Worm (Caenorhabditis elegans) whole organism, L4 larva: ENCODE measurements around the gene sel-1.

Experiments used
- F10B5.3 ChIP-seq: sonication (generic microtip); optimal IDR thresholded peaks from 2 replicates; lab custom pipeline; 2016; ENCODE audit warnings: mild to moderate bottlenecking, missing genetic modification characterization, missing compliant biosample characterization
- F26F4.8 ChIP-seq: fragments of 200-800 bp; sonication (Bioruptor generic); conservative IDR thresholded peaks from 2 replicates; pipeline ENCODE4 v1.3.6; 2022; ENCODE audit warnings: missing genetic modification characterization, missing compliant biosample characterization
- F44E2.7 ChIP-seq: fragments of 200-800 bp; sonication (Bioruptor generic); IDR thresholded peaks from 2 replicates; pipeline ENCODE4 v2.1.2; 2022; ENCODE audit warnings: missing genetic modification characterization, missing compliant biosample characterization
- Y75B8A.6 ChIP-seq: fragments of 200-800 bp; sonication (Bioruptor generic); IDR thresholded peaks from 2 replicates; pipeline ENCODE4 v1.3.6; 2022; ENCODE audit warnings: missing genetic modification reagents, missing genetic modification characterization, missing compliant biosample characterization
- ceh-20 ChIP-seq: fragments of 200-800 bp; sonication (Bioruptor generic); IDR thresholded peaks from 2 replicates; pipeline ENCODE4 v1.3.6; 2022; ENCODE audit warnings: missing genetic modification reagents, missing genetic modification characterization, missing compliant biosample characterization
- ceh-28 ChIP-seq: fragments of 150-350 bp; optimal IDR thresholded peaks from 2 replicates; lab custom pipeline; 2014; ENCODE audit warnings: missing biosample characterization, missing genetic modification reagents, missing genetic modification characterization
- ces-1 ChIP-seq: fragments of 150-350 bp; sonication (generic microtip); optimal IDR thresholded peaks from 4 replicates; lab custom pipeline; 2014; ENCODE audit warnings: missing biosample characterization, missing genetic modification reagents, missing genetic modification characterization
- cey-2 ChIP-seq: sonication (generic microtip); optimal IDR thresholded peaks from 3 replicates; lab custom pipeline; 2017; ENCODE audit warnings: missing genetic modification characterization, mild to moderate bottlenecking, missing compliant biosample characterization, antibody characterized with exemption, borderline replicate concordance; ENCODE audit not compliant: insufficient read depth
- daf-12 ChIP-seq: fragments of 150-350 bp; optimal IDR thresholded peaks from 2 replicates; lab custom pipeline; 2014; ENCODE audit warnings: missing biosample characterization, missing genetic modification reagents, missing genetic modification characterization
- daf-16 ChIP-seq, 3 experiments: sonication (generic microtip); optimal IDR thresholded peaks; 2 replicates each; lab custom pipeline; 2016 to 2017; ENCODE audit warnings: missing genetic modification characterization in 3 of 3, missing genetic modification reagents in 3 of 3, mild to moderate bottlenecking in 2 of 3, missing compliant biosample characterization in 2 of 3, missing biosample characterization in 1 of 3, moderate library complexity in 1 of 3
- dmd-6 ChIP-seq: fragments of 200-800 bp; sonication (Bioruptor generic); IDR thresholded peaks from 2 replicates; pipeline ENCODE4 v1.3.6; 2022; ENCODE audit warnings: missing genetic modification reagents, missing genetic modification characterization, missing compliant biosample characterization
- dve-1 ChIP-seq: sonication (generic microtip); optimal IDR thresholded peaks from 2 replicates; lab custom pipeline; 2017; ENCODE audit warnings: antibody characterized with exemption, mild to moderate bottlenecking, missing genetic modification characterization, missing compliant biosample characterization; ENCODE audit not compliant: insufficient read depth
- gei-8 ChIP-seq: fragments of 200-800 bp; sonication (Bioruptor generic); optimal IDR thresholded peaks from 2 replicates; lab custom pipeline; 2018; ENCODE audit warnings: mild to moderate bottlenecking, missing genetic modification characterization, missing compliant biosample characterization
- hif-1 ChIP-seq, 2 experiments: sonication (generic microtip); optimal IDR thresholded peaks; 2 replicates each; lab custom pipeline; 2016 to 2017; ENCODE audit warnings: missing compliant biosample characterization in 2 of 2, missing genetic modification characterization in 2 of 2, missing genetic modification reagents in 2 of 2, missing genotype in 2 of 2, mild to moderate bottlenecking in 1 of 2
- hlh-11 ChIP-seq: fragments of 200-800 bp; sonication (Bioruptor generic); optimal IDR thresholded peaks from 2 replicates; lab custom pipeline; 2018; ENCODE audit warnings: mild to moderate bottlenecking, missing genetic modification characterization, missing compliant biosample characterization
- hlh-30 ChIP-seq: sonication (generic microtip); optimal IDR thresholded peaks from 2 replicates; lab custom pipeline; 2017; ENCODE audit warnings: antibody characterized with exemption, mild to moderate bottlenecking, missing genetic modification characterization, missing compliant biosample characterization; ENCODE audit not compliant: insufficient read depth
- hmg-1.1 ChIP-seq: fragments of 200-800 bp; sonication (Bioruptor generic); IDR thresholded peaks from 2 replicates; pipeline ENCODE4 v1.3.6; 2022; ENCODE audit warnings: missing genetic modification reagents, missing genetic modification characterization, missing compliant biosample characterization
- jun-1 ChIP-seq: fragments of 150-350 bp; optimal IDR thresholded peaks from 2 replicates; lab custom pipeline; 2014; ENCODE audit warnings: missing biosample characterization, missing genetic modification reagents, missing genetic modification characterization
- lin-29 ChIP-seq: fragments of 200-800 bp; sonication (Bioruptor generic); IDR thresholded peaks from 2 replicates; pipeline ENCODE4 v1.3.6; 2022; ENCODE audit warnings: missing genetic modification reagents, missing genetic modification characterization, missing compliant biosample characterization
- lir-3 ChIP-seq: sonication (generic microtip); optimal IDR thresholded peaks from 2 replicates; lab custom pipeline; 2016; ENCODE audit warnings: mild to moderate bottlenecking, missing genetic modification characterization, missing compliant biosample characterization
- lsy-2 ChIP-seq, 2 experiments: fragments of 150-350 bp in 1 of 2; sonication (generic microtip) in 1 of 2; optimal IDR thresholded peaks; 2 replicates each; lab custom pipeline; 2014 to 2017; ENCODE audit warnings: missing biosample characterization in 2 of 2, missing genetic modification characterization in 2 of 2
- mep-1 ChIP-seq: fragments of 150-350 bp; sonication (generic microtip); optimal IDR thresholded peaks from 3 replicates; lab custom pipeline; 2014; ENCODE audit warnings: missing biosample characterization, missing genetic modification characterization
- mxl-3 ChIP-seq: fragments of 200-800 bp; sonication (Bioruptor generic); optimal IDR thresholded peaks from 2 replicates; lab custom pipeline; 2018; ENCODE audit warnings: mild to moderate bottlenecking, missing genetic modification characterization, missing compliant biosample characterization
- nhr-237 ChIP-seq: sonication (generic microtip); optimal IDR thresholded peaks from 2 replicates; lab custom pipeline; 2017; ENCODE audit warnings: missing biosample characterization, missing genetic modification characterization
- nhr-25 ChIP-seq: sonication (generic microtip); optimal IDR thresholded peaks from 2 replicates; lab custom pipeline; 2017; ENCODE audit warnings: missing genetic modification characterization, mild to moderate bottlenecking, missing compliant biosample characterization, antibody characterized with exemption, moderate library complexity, borderline replicate concordance; ENCODE audit not compliant: insufficient read depth
- nhr-48 ChIP-seq: sonication (generic microtip); optimal IDR thresholded peaks from 2 replicates; lab custom pipeline; 2016; ENCODE audit warnings: mild to moderate bottlenecking, missing genetic modification characterization, missing compliant biosample characterization
- nhr-76 ChIP-seq: fragments of 150-350 bp; optimal IDR thresholded peaks from 2 replicates; lab custom pipeline; 2014; ENCODE audit warnings: missing biosample characterization, missing genetic modification characterization
- nhr-77 ChIP-seq: fragments of 150-350 bp; optimal IDR thresholded peaks from 2 replicates; lab custom pipeline; 2014; ENCODE audit warnings: missing biosample characterization, missing genetic modification characterization
- pqm-1 ChIP-seq: sonication (generic microtip); optimal IDR thresholded peaks from 2 replicates; lab custom pipeline; 2017; ENCODE audit warnings: missing biosample characterization, missing genetic modification characterization
- saeg-2 ChIP-seq: fragments of 200-800 bp; sonication (Bioruptor generic); IDR thresholded peaks from 2 replicates; pipeline ENCODE4 v1.3.6; 2022; ENCODE audit warnings: missing genetic modification reagents, missing genetic modification characterization, missing compliant biosample characterization
- sdz-12 ChIP-seq: fragments of 200-800 bp; sonication (Bioruptor generic); optimal IDR thresholded peaks from 2 replicates; lab custom pipeline; 2018; ENCODE audit warnings: mild to moderate bottlenecking, missing genetic modification characterization, missing compliant biosample characterization
- snpc-4 ChIP-seq: fragments of 150-350 bp; optimal IDR thresholded peaks from 2 replicates; lab custom pipeline; 2014; ENCODE audit warnings: missing biosample characterization, missing genetic modification characterization
- spr-1 ChIP-seq: sonication (generic microtip); optimal IDR thresholded peaks from 2 replicates; lab custom pipeline; 2016; ENCODE audit warnings: mild to moderate bottlenecking, missing genetic modification characterization, missing compliant biosample characterization
- spr-3 ChIP-seq: fragments of 200-800 bp; sonication (Bioruptor generic); optimal IDR thresholded peaks from 2 replicates; lab custom pipeline; 2018; ENCODE audit warnings: mild to moderate bottlenecking, missing genetic modification characterization, missing compliant biosample characterization
- unc-130 ChIP-seq: sonication (generic microtip); optimal IDR thresholded peaks from 2 replicates; lab custom pipeline; 2016; ENCODE audit warnings: missing genetic modification reagents, missing genetic modification characterization, missing compliant biosample characterization
- unc-39 ChIP-seq: sonication (generic microtip); optimal IDR thresholded peaks from 2 replicates; lab custom pipeline; 2017; ENCODE audit warnings: missing biosample characterization, missing genetic modification characterization
- unc-62 ChIP-seq, 3 experiments: fragments of 150-350 bp in 1 of 3; sonication (generic microtip); optimal IDR thresholded peaks in 2 of 3; peaks in 1 of 3; 1 replicate in 1 of 3; 2 replicates in 2 of 3; lab custom pipeline; 2014 to 2017; ENCODE audit warnings: missing biosample characterization in 3 of 3, missing genetic modification characterization in 3 of 3, missing genetic modification reagents in 3 of 3, missing genotype in 1 of 3
- zag-1 ChIP-seq: fragments of 150-350 bp; optimal IDR thresholded peaks from 2 replicates; lab custom pipeline; 2014; ENCODE audit warnings: missing biosample characterization, missing genetic modification characterization
- ztf-11 ChIP-seq: fragments of 150-350 bp; optimal IDR thresholded peaks from 2 replicates; lab custom pipeline; 2014; ENCODE audit warnings: missing biosample characterization, missing genetic modification characterization

sel-1 gene

ce11 chrV:12518770-12519169, 41.8 kb upstream of the sel-1 start (continued):
- no peak for TF ChIP-seq nhr-237 (tag; lab: Kevin White, UChicago)

ce11 chrV:12523356-12523755, 37.2 kb upstream of the sel-1 start:
- TF ChIP-seq jun-1 (tag; lab: Kevin White, UChicago) (no peak), ceh-20 (GFP tag; lab: Robert Waterston, UW) (no peak), saeg-2 (GFP tag; lab: Robert Waterston, UW) (no peak), nhr-25 (tag; lab: Kevin White, UChicago) (no peak), ceh-28 (tag; lab: Kevin White, UChicago) (no peak), cey-2 (tag; lab: Kevin White, UChicago) (no peak), unc-62 (GFP tag; optimal IDR thresholded peaks at IDR 0.05 in 1 of 2; lab: Kevin White, UChicago) (peak in 1 of 2 experiments; percentile 82), unc-62 (tag; optimal IDR thresholded peaks at IDR 0.05; lab: Kevin White, UChicago) (no peak), lir-3 (tag; lab: Kevin White, UChicago) (no peak), F26F4.8 (GFP tag; lab: Robert Waterston, UW) (no peak), hlh-11 (tag; lab: Kevin White, UChicago) (peak; percentile 5), ztf-11 (no peak), lin-29 (no peak), daf-16 (GFP tag; optimal IDR thresholded peaks at IDR 0.05; lab: Kevin White, UChicago) (peak in 1 of 2 experiments; percentile 89), daf-16 (tag; optimal IDR thresholded peaks at IDR 0.05; lab: Kevin White, UChicago) (no peak)

ce11 chrV:12525526-12525925, 35.0 kb upstream of the sel-1 start, which contains the start of gene dyf-4:
Gene dyf-4, minus strand, starts transcription at chrV:12525738.
- TF ChIP-seq spr-1 (tag; lab: Kevin White, UChicago): no peak
- TF ChIP-seq F10B5.3 (tag; lab: Kevin White, UChicago): no peak
- TF ChIP-seq nhr-76 (tag; lab: Kevin White, UChicago): no peak
- no peak for TF ChIP-seq F44E2.7 (GFP tag; lab: Robert Waterston, UW)
- TF ChIP-seq lin-29: no peak
- no peak for TF ChIP-seq Y75B8A.6

ce11 chrV:12526124-12526523, 34.4 kb upstream of the sel-1 start:
- TF ChIP-seq unc-39 (tag; lab: Kevin White, UChicago) (no peak), daf-12 (tag; lab: Kevin White, UChicago) (no peak), ces-1 (GFP tag; lab: Kevin White, UChicago) (no peak), spr-3 (GFP tag; lab: Kevin White, UChicago) (no peak), sdz-12 (GFP tag; lab: Kevin White, UChicago) (no peak)

- TF ChIP-seq nhr-25 (tag; lab: Kevin White, UChicago): no peak
- no peak for TF ChIP-seq gei-8 (GFP tag; lab: Kevin White, UChicago)
Observed at ce11 chrV:12526758-12527157, 33.8 kb upstream of the sel-1 start, which contains the start of gene F45D3.1. Gene F45D3.1, plus strand, starts transcription at chrV:12527058.

- TF ChIP-seq nhr-48 (tag; lab: Kevin White, UChicago) (peak; percentile 74), nhr-77 (tag; lab: Kevin White, UChicago) (peak; percentile 74), pqm-1 (tag; lab: Kevin White, UChicago) (peak; percentile 48), hmg-1.1 (GFP tag; lab: Robert Waterston, UW) (peak; percentile 44; the same call in 1 of the 2 replicates), snpc-4 (tag; lab: Kevin White, UChicago) (no peak), mep-1 (tag; lab: Kevin White, UChicago) (peak; percentile 64), hif-1 (tag; optimal IDR thresholded peaks at IDR 0.05; lab: Kevin White, UChicago) (peak in 1 of 2 experiments; percentile 77), dve-1 (tag; lab: Kevin White, UChicago) (peak; percentile 75), hlh-30 (tag; lab: Kevin White, UChicago) (peak; percentile 80), nhr-25 (tag; lab: Kevin White, UChicago) (peak; percentile 71), mxl-3 (GFP tag; lab: Kevin White, UChicago) (peak; percentile 54), gei-8 (GFP tag; lab: Kevin White, UChicago) (no peak), lsy-2 (tag; optimal IDR thresholded peaks at IDR 0.05; lab: Kevin White, UChicago) (peak; percentile 18 to 76), lir-3 (tag; lab: Kevin White, UChicago) (no peak), dmd-6 (GFP tag; lab: Robert Waterston, UW) (peak; percentile 60), unc-130 (GFP tag; lab: Kevin White, UChicago) (no peak), zag-1 (tag; lab: Kevin White, UChicago) (no peak), daf-16 (GFP tag; optimal IDR thresholded peaks at IDR 0.05; lab: Kevin White, UChicago) (no peak), daf-16 (tag; optimal IDR thresholded peaks at IDR 0.05; lab: Kevin White, UChicago) (peak; percentile 70)
Observed at ce11 chrV:12528919-12529318, 31.6 kb upstream of the sel-1 start.
